Worm (Caenorhabditis elegans): ENCODE measurements around the gene str-190.

ce11 chrV:7487518-7487917, 9.2 kb upstream of the str-190 start, which contains the start of gene srbc-7:
- TF ChIP-seq mdl-1 (tag; optimal IDR thresholded peaks at IDR 0.05) (no peak), lir-3 (tag; optimal IDR thresholded peaks at IDR 0.05) (no peak), daf-19 (GFP tag; conservative IDR thresholded peaks at IDR 0.05) (no peak), mxl-3 (GFP tag; optimal IDR thresholded peaks at IDR 0.05) (no peak), nhr-6 (tag; optimal IDR thresholded peaks at IDR 0.05) (no peak), nhr-237 (tag; optimal IDR thresholded peaks at IDR 0.05) (no peak), unc-62 (GFP tag; optimal IDR thresholded peaks at IDR 0.05 in 1 of 2) (no peak), unc-62 (tag; optimal IDR thresholded peaks at IDR 0.05) (no peak), hmg-1.1 (GFP tag; IDR thresholded peaks at IDR 0.05) (no peak), nhr-111 (GFP tag; optimal IDR thresholded peaks at IDR 0.05) (no peak), lin-13 (GFP tag; optimal IDR thresholded peaks at IDR 0.05) (no peak), nhr-102 (tag; optimal IDR thresholded peaks at IDR 0.05) (no peak), ztf-11 (tag; optimal IDR thresholded peaks at IDR 0.05) (no peak), F49E8.2 (tag; optimal IDR thresholded peaks at IDR 0.05; ENCODE audit: borderline replicate concordance) (no peak), F26F4.8 (GFP tag; conservative IDR thresholded peaks at IDR 0.05) (no peak)

All from whole organism, L4 larva.